Fruit fly (Drosophila melanogaster): ENCODE results near the gene Ubi-p63E.

The Ubi-p63E gene

dm6 chr3L:3896553-3897034 is 6.4 kb downstream of the Ubi-p63E start, which contains the start of the genes Gr63a and Lamtor4:
Gene Gr63a (minus strand): TSS chr3L:3896603.
Gene Lamtor4 (plus strand): TSS chr3L:3896900.
- TF ChIP-seq cnc (optimal IDR thresholded peaks at IDR 0.05) (no peak), toe (GFP tag; optimal IDR thresholded peaks at IDR 0.05) (no peak), Clk (GFP tag; optimal IDR thresholded peaks at IDR 0.05) (no peak), cic (GFP tag; optimal IDR thresholded peaks at IDR 0.05) (peak; percentile 37), CG7101 (tag; optimal IDR thresholded peaks at IDR 0.05) (peak; percentile 24), tj (GFP tag; optimal IDR thresholded peaks at IDR 0.05) (no peak), bab1 (GFP tag; optimal IDR thresholded peaks at IDR 0.05) (peak; percentile 19), CG5204 (GFP tag; optimal IDR thresholded peaks at IDR 0.05) (no peak), CG1620 (GFP tag; optimal IDR thresholded peaks at IDR 0.05) (peak; percentile 37), CG11617 (GFP tag; optimal IDR thresholded peaks at IDR 0.05) (peak; percentile 3), CG14711 (tag; optimal IDR thresholded peaks at IDR 0.05) (peak; percentile 47), ovo (GFP tag; optimal IDR thresholded peaks at IDR 0.05) (no peak), CG33017 (tag; optimal IDR thresholded peaks at IDR 0.05) (no peak), pad (GFP tag; optimal IDR thresholded peaks at IDR 0.05) (peak; percentile 33), Mnt (GFP tag; optimal IDR thresholded peaks at IDR 0.05) (peak; percentile 39), Hr96 (GFP tag; optimal IDR thresholded peaks at IDR 0.05) (no peak), CG12768 (GFP tag; optimal IDR thresholded peaks at IDR 0.05) (peak; percentile 37), CG7045 (GFP tag; optimal IDR thresholded peaks at IDR 0.05) (peak; percentile 6), kay (GFP tag; ENCODE audit: borderline replicate concordance) (no peak), Crg-1 (GFP tag; optimal IDR thresholded peaks at IDR 0.05) (peak; percentile 73)

dm6 chr3L:3894413-3894812 is 8.6 kb downstream of the Ubi-p63E start:
- no peak for TF ChIP-seq cic (GFP tag; optimal IDR thresholded peaks at IDR 0.05)
- TF ChIP-seq kay (GFP tag; ENCODE audit: borderline replicate concordance), result no peak
- no peak for TF ChIP-seq bab1 (GFP tag; optimal IDR thresholded peaks at IDR 0.05)
- TF ChIP-seq Clk (GFP tag; optimal IDR thresholded peaks at IDR 0.05), result no peak
- no peak for TF ChIP-seq Hr96 (GFP tag; optimal IDR thresholded peaks at IDR 0.05)
- TF ChIP-seq CG11617 (GFP tag; optimal IDR thresholded peaks at IDR 0.05), result no peak
- TF ChIP-seq pad (GFP tag; optimal IDR thresholded peaks at IDR 0.05), result no peak
- no peak for TF ChIP-seq CG14711 (tag; optimal IDR thresholded peaks at IDR 0.05)
- no peak for TF ChIP-seq Mnt (GFP tag; optimal IDR thresholded peaks at IDR 0.05)
- TF ChIP-seq CG33017 (tag; optimal IDR thresholded peaks at IDR 0.05), result no peak
- no peak for TF ChIP-seq tj (GFP tag; optimal IDR thresholded peaks at IDR 0.05)
- no peak for TF ChIP-seq CG12768 (GFP tag; optimal IDR thresholded peaks at IDR 0.05)
- TF ChIP-seq Crg-1 (GFP tag; optimal IDR thresholded peaks at IDR 0.05), result no peak

dm6 chr3L:3892154-3892624 is 10.8 kb downstream of the Ubi-p63E start, which contains the start of gene Fie:
Gene Fie (plus strand): TSS chr3L:3892574.
- TF ChIP-seq ovo (GFP tag; optimal IDR thresholded peaks at IDR 0.05) (no peak), CG7045 (GFP tag; optimal IDR thresholded peaks at IDR 0.05) (no peak), bab1 (GFP tag; optimal IDR thresholded peaks at IDR 0.05) (no peak), cic (GFP tag; optimal IDR thresholded peaks at IDR 0.05) (peak; percentile 2), CG14711 (tag; optimal IDR thresholded peaks at IDR 0.05) (no peak), CG7101 (tag; optimal IDR thresholded peaks at IDR 0.05) (no peak), tj (GFP tag; optimal IDR thresholded peaks at IDR 0.05) (no peak), CG1620 (GFP tag; optimal IDR thresholded peaks at IDR 0.05) (no peak), toe (GFP tag; optimal IDR thresholded peaks at IDR 0.05) (peak; percentile 32), kay (GFP tag; ENCODE audit: borderline replicate concordance) (peak; percentile 47), cnc (optimal IDR thresholded peaks at IDR 0.05) (no peak), Crg-1 (GFP tag; optimal IDR thresholded peaks at IDR 0.05) (no peak), CG33017 (tag; optimal IDR thresholded peaks at IDR 0.05) (peak; percentile 63), CG5204 (GFP tag; optimal IDR thresholded peaks at IDR 0.05) (peak; percentile 58), Clk (GFP tag; optimal IDR thresholded peaks at IDR 0.05) (no peak), Hr96 (GFP tag; optimal IDR thresholded peaks at IDR 0.05) (no peak), Mnt (GFP tag; optimal IDR thresholded peaks at IDR 0.05) (no peak), CG11617 (GFP tag; optimal IDR thresholded peaks at IDR 0.05) (peak; percentile 4), CG12768 (GFP tag; optimal IDR thresholded peaks at IDR 0.05) (no peak), pad (GFP tag; optimal IDR thresholded peaks at IDR 0.05) (no peak)

dm6 chr3L:3890860-3891259 is 12.1 kb downstream of the Ubi-p63E start:
- TF ChIP-seq CG14711 (tag; optimal IDR thresholded peaks at IDR 0.05) (no peak), cnc (optimal IDR thresholded peaks at IDR 0.05) (no peak), pad (GFP tag; optimal IDR thresholded peaks at IDR 0.05) (no peak), Clk (GFP tag; optimal IDR thresholded peaks at IDR 0.05) (no peak), Mnt (GFP tag; optimal IDR thresholded peaks at IDR 0.05) (no peak), CG12768 (GFP tag; optimal IDR thresholded peaks at IDR 0.05) (no peak), cic (GFP tag; optimal IDR thresholded peaks at IDR 0.05) (no peak), ovo (GFP tag; optimal IDR thresholded peaks at IDR 0.05) (no peak), toe (GFP tag; optimal IDR thresholded peaks at IDR 0.05) (no peak), CG11617 (GFP tag; optimal IDR thresholded peaks at IDR 0.05) (no peak), Hr96 (GFP tag; optimal IDR thresholded peaks at IDR 0.05) (no peak), kay (GFP tag; ENCODE audit: borderline replicate concordance) (no peak), CG5204 (GFP tag; optimal IDR thresholded peaks at IDR 0.05) (no peak)

dm6 chr3L:3887392-3887791 is 15.6 kb downstream of the Ubi-p63E start:
- TF ChIP-seq CG1620 (GFP tag; optimal IDR thresholded peaks at IDR 0.05), result no peak
- TF ChIP-seq ovo (GFP tag; optimal IDR thresholded peaks at IDR 0.05), result no peak
- no peak for TF ChIP-seq pad (GFP tag; optimal IDR thresholded peaks at IDR 0.05)
- no peak for TF ChIP-seq toe (GFP tag; optimal IDR thresholded peaks at IDR 0.05)
- TF ChIP-seq cic (GFP tag; optimal IDR thresholded peaks at IDR 0.05), result no peak
- no peak for TF ChIP-seq kay (GFP tag; ENCODE audit: borderline replicate concordance)
- no peak for TF ChIP-seq Crg-1 (GFP tag; optimal IDR thresholded peaks at IDR 0.05)
- no peak for TF ChIP-seq cnc (optimal IDR thresholded peaks at IDR 0.05)
- no peak for TF ChIP-seq CG33017 (tag; optimal IDR thresholded peaks at IDR 0.05)
- no peak for TF ChIP-seq Clk (GFP tag; optimal IDR thresholded peaks at IDR 0.05)
- no peak for TF ChIP-seq CG12768 (GFP tag; optimal IDR thresholded peaks at IDR 0.05)
- TF ChIP-seq bab1 (GFP tag; optimal IDR thresholded peaks at IDR 0.05), result no peak
- TF ChIP-seq CG7101 (tag; optimal IDR thresholded peaks at IDR 0.05), result no peak
- TF ChIP-seq Hr96 (GFP tag; optimal IDR thresholded peaks at IDR 0.05), result no peak
- TF ChIP-seq CG5204 (GFP tag; optimal IDR thresholded peaks at IDR 0.05), result no peak
